Worm (Caenorhabditis elegans) whole organism, midembryonic: ENCODE measurements around the gene pigm-1.

ENCODE experiments used
- T22C8.4 ChIP-seq: fragments of 200-800 bp; sonication (Bioruptor generic); IDR thresholded peaks from 2 replicates; pipeline ENCODE4 v1.3.6; 2022; ENCODE audit warnings: missing genetic modification characterization, missing compliant biosample characterization
- cog-1 ChIP-seq: sonication (generic microtip); optimal IDR thresholded peaks from 2 replicates; lab custom pipeline; 2016; ENCODE audit warnings: missing genetic modification characterization, missing compliant biosample characterization
- flt-1 ChIP-seq: fragments of 200-800 bp; sonication (Bioruptor generic); IDR thresholded peaks from 2 replicates; pipeline ENCODE4 v1.3.6; 2022; ENCODE audit warnings: missing genetic modification characterization, missing compliant biosample characterization
- klf-2 ChIP-seq: fragments of 200-800 bp; sonication (Bioruptor generic); conservative IDR thresholded peaks from 2 replicates; pipeline ENCODE4 v1.3.6; 2022; ENCODE audit warnings: missing genetic modification reagents, missing genetic modification characterization, missing compliant biosample characterization
- ztf-23 ChIP-seq: fragments of 200-800 bp; sonication (Bioruptor generic); IDR thresholded peaks from 2 replicates; pipeline ENCODE4 v1.3.6; 2022; ENCODE audit warnings: missing genetic modification reagents, missing genetic modification characterization, missing compliant biosample characterization
- ztf-29 ChIP-seq: fragments of 200-800 bp; sonication (Bioruptor generic); IDR thresholded peaks from 2 replicates; pipeline ENCODE4 v1.3.6; 2022; ENCODE audit warnings: missing genetic modification reagents, missing genetic modification characterization, missing compliant biosample characterization

- no peak for TF ChIP-seq ztf-23 (GFP tag; lab: Robert Waterston, UW)
- TF ChIP-seq ztf-29 (GFP tag; lab: Robert Waterston, UW), result no peak
- TF ChIP-seq flt-1 (GFP tag; lab: Robert Waterston, UW), result no peak
- no peak for TF ChIP-seq T22C8.4 (GFP tag; lab: Robert Waterston, UW)
- no peak for TF ChIP-seq klf-2
- TF ChIP-seq cog-1 (tag; lab: Kevin White, UChicago), result no peak
Measured at ce11 chrII:11393787-11394186, 45.5 kb downstream of the pigm-1 start.
